Fruit fly (Drosophila melanogaster) whole organism, embryonic: ENCODE data around the gene CG13605.

Experiments used
- Atf3 ChIP-seq: fragments of 200-800 bp; sonication (Bioruptor generic); optimal IDR thresholded peaks from 3 replicates; lab custom pipeline; 2016; ENCODE audit warnings: missing biosample characterization, missing genetic modification characterization
- CG10366 ChIP-seq: fragments of 200-800 bp; sonication (Bioruptor generic); IDR thresholded peaks from 2 replicates; pipeline ENCODE4 v1.3.6; 2022; ENCODE audit warnings: missing biosample characterization, missing genetic modification characterization
- CG10959 ChIP-seq: fragments of 200-800 bp; sonication (Bioruptor generic); IDR thresholded peaks from 2 replicates; pipeline ENCODE4 v1.3.6; 2022; ENCODE audit warnings: missing biosample characterization, missing genetic modification characterization
- CG11085 ChIP-seq: fragments of 200-800 bp; sonication (Bioruptor generic); IDR thresholded peaks from 2 replicates; pipeline ENCODE4 v1.3.6; 2022; ENCODE audit warnings: missing biosample characterization, missing genetic modification characterization
- CG11093 ChIP-seq: fragments of 200-800 bp; sonication (Bioruptor generic); IDR thresholded peaks from 3 replicates; pipeline ENCODE4 v1.3.6; 2022; ENCODE audit warnings: missing biosample characterization, missing genetic modification characterization
- CG11456 ChIP-seq: fragments of 200-800 bp; sonication (Bioruptor generic); IDR thresholded peaks from 3 replicates; pipeline ENCODE4 v1.3.6; 2022; ENCODE audit warnings: missing biosample characterization, missing genetic modification characterization
- CG12155 ChIP-seq: fragments of 200-800 bp; sonication (Bioruptor generic); optimal IDR thresholded peaks from 3 replicates; lab custom pipeline; 2016; ENCODE audit warnings: missing biosample characterization, missing genetic modification characterization
- CG12942 ChIP-seq: fragments of 200-800 bp; sonication (Bioruptor generic); optimal IDR thresholded peaks from 3 replicates; lab custom pipeline; 2016; ENCODE audit warnings: missing biosample characterization, missing genetic modification characterization
- CG13424 ChIP-seq: fragments of 200-800 bp; sonication (Bioruptor generic); optimal IDR thresholded peaks from 2 replicates; lab custom pipeline; 2019; ENCODE audit warnings: missing biosample characterization, mild to moderate bottlenecking, missing genetic modification characterization, moderate library complexity
- CG15601 ChIP-seq: fragments of 200-800 bp; sonication (Bioruptor generic); optimal IDR thresholded peaks from 3 replicates; lab custom pipeline; 2019; ENCODE audit warnings: missing biosample characterization, mild to moderate bottlenecking, missing genetic modification characterization, moderate library complexity
- CG18011 ChIP-seq: fragments of 200-800 bp; sonication (Bioruptor generic); optimal IDR thresholded peaks from 2 replicates; lab custom pipeline; 2017; ENCODE audit warnings: missing biosample characterization, missing genetic modification characterization, mild to moderate bottlenecking, moderate library complexity, missing genotype
- CG18619 ChIP-seq: fragments of 200-800 bp; sonication (Bioruptor generic); optimal IDR thresholded peaks from 3 replicates; lab custom pipeline; 2017; ENCODE audit warnings: missing biosample characterization, mild to moderate bottlenecking, missing genetic modification characterization
- CG2120 ChIP-seq: fragments of 200-800 bp; sonication (Bioruptor generic); optimal IDR thresholded peaks from 3 replicates; lab custom pipeline; 2016; ENCODE audit warnings: missing biosample characterization, missing genetic modification characterization
- CG2712 ChIP-seq: fragments of 200-800 bp; optimal IDR thresholded peaks from 3 replicates; lab custom pipeline; 2019; ENCODE audit warnings: missing biosample characterization, mild to moderate bottlenecking, missing genetic modification characterization, moderate library complexity
- CG32772 ChIP-seq: fragments of 200-800 bp; sonication (Bioruptor generic); IDR thresholded peaks from 2 replicates; pipeline ENCODE4 v1.3.6; 2022; ENCODE audit warnings: missing biosample characterization, missing genetic modification characterization
- CG34376 ChIP-seq: fragments of 200-800 bp; sonication (Bioruptor generic); optimal IDR thresholded peaks from 2 replicates; lab custom pipeline; 2018; ENCODE audit warnings: missing biosample characterization, mild to moderate bottlenecking, missing genetic modification characterization
- CG4404 ChIP-seq: fragments of 200-800 bp; sonication (Bioruptor generic); IDR thresholded peaks from 2 replicates; pipeline ENCODE4 v1.3.6; 2022; ENCODE audit warnings: missing biosample characterization, missing genetic modification characterization
- CG4820 ChIP-seq: fragments of 200-800 bp; sonication (Bioruptor generic); optimal IDR thresholded peaks from 3 replicates; lab custom pipeline; 2016; ENCODE audit warnings: missing biosample characterization, missing genetic modification characterization
- CG4854 ChIP-seq: fragments of 200-800 bp; sonication (Bioruptor generic); optimal IDR thresholded peaks from 2 replicates; lab custom pipeline; 2016; ENCODE audit warnings: missing biosample characterization, missing genetic modification characterization, inconsistent platforms
- CG6765 ChIP-seq: fragments of 200-800 bp; sonication (Bioruptor generic); optimal IDR thresholded peaks from 3 replicates; lab custom pipeline; 2017; ENCODE audit warnings: missing biosample characterization, mild to moderate bottlenecking, missing genetic modification characterization
- CG6791 ChIP-seq: fragments of 200-800 bp; sonication (Bioruptor generic); IDR thresholded peaks from 3 replicates; pipeline ENCODE4 v1.3.6; 2022; ENCODE audit warnings: missing biosample characterization, missing genetic modification characterization; ENCODE audit not compliant: partially characterized antibody
- CG7963 ChIP-seq: fragments of 200-800 bp; sonication (Bioruptor generic); IDR thresholded peaks from 3 replicates; pipeline ENCODE4 v1.3.6; 2022; ENCODE audit warnings: missing biosample characterization, missing genetic modification characterization; ENCODE audit not compliant: partially characterized antibody
- CG8944 ChIP-seq: fragments of 200-800 bp; sonication (Bioruptor generic); optimal IDR thresholded peaks from 3 replicates; lab custom pipeline; 2016; ENCODE audit warnings: missing biosample characterization, missing genetic modification characterization
- CHES-1-like ChIP-seq: fragments of 200-800 bp; sonication (Bioruptor generic); optimal IDR thresholded peaks from 2 replicates; lab custom pipeline; 2016; ENCODE audit warnings: missing biosample characterization, missing genetic modification characterization
- Camta ChIP-seq: fragments of 200-800 bp; sonication (Bioruptor generic); optimal IDR thresholded peaks from 2 replicates; lab custom pipeline; 2016; ENCODE audit warnings: missing biosample characterization, missing genetic modification characterization
- E2f2 ChIP-seq: fragments of 200-800 bp; sonication (Bioruptor generic); IDR thresholded peaks from 2 replicates; pipeline ENCODE4 v1.3.6; 2022; ENCODE audit warnings: missing biosample characterization, missing genetic modification characterization
- Ets97D ChIP-seq: fragments of 200-800 bp; sonication (Bioruptor generic); optimal IDR thresholded peaks from 3 replicates; lab custom pipeline; 2016; ENCODE audit warnings: missing biosample characterization, missing genetic modification characterization
- Hmr ChIP-seq: fragments of 200-800 bp; sonication (Bioruptor generic); optimal IDR thresholded peaks from 3 replicates; lab custom pipeline; 2017; ENCODE audit warnings: mild to moderate bottlenecking, missing biosample characterization, missing genetic modification reagents, missing genetic modification characterization
- Lhr ChIP-seq: fragments of 200-800 bp; sonication (Bioruptor generic); optimal IDR thresholded peaks from 3 replicates; lab custom pipeline; 2017; ENCODE audit warnings: mild to moderate bottlenecking, missing biosample characterization, missing genetic modification reagents, missing genetic modification characterization
- MBD-R2 ChIP-seq: fragments of 200-800 bp; sonication (Bioruptor generic); IDR thresholded peaks from 2 replicates; pipeline ENCODE4 v1.3.6; 2022; ENCODE audit warnings: missing biosample characterization, missing genetic modification characterization
- Myb ChIP-seq: fragments of 200-800 bp; sonication (Bioruptor generic); optimal IDR thresholded peaks from 2 replicates; lab custom pipeline; 2016; ENCODE audit warnings: missing biosample characterization, missing genetic modification characterization
- NC2α ChIP-seq: fragments of 200-800 bp; sonication (Bioruptor generic); optimal IDR thresholded peaks from 2 replicates; lab custom pipeline; 2016; ENCODE audit warnings: missing biosample characterization, missing genetic modification characterization
- NFAT ChIP-seq: fragments of 200-800 bp; sonication (Bioruptor generic); IDR thresholded peaks from 2 replicates; pipeline ENCODE4 v1.3.6; 2022; ENCODE audit warnings: missing biosample characterization, missing genetic modification characterization
- Rx ChIP-seq: fragments of 200-800 bp; sonication (Bioruptor generic); IDR thresholded peaks from 2 replicates; pipeline ENCODE4 v1.3.6; 2022; ENCODE audit warnings: missing biosample characterization, missing genetic modification characterization
- Usf ChIP-seq: fragments of 200-800 bp; sonication (Bioruptor generic); optimal IDR thresholded peaks from 2 replicates; lab custom pipeline; 2017; ENCODE audit warnings: missing genotype, missing biosample characterization, missing genetic modification characterization
- Vsx1 ChIP-seq: fragments of 200-800 bp; sonication (Bioruptor generic); optimal IDR thresholded peaks from 2 replicates; lab custom pipeline; 2017; ENCODE audit warnings: missing biosample characterization, mild to moderate bottlenecking, missing genetic modification characterization, missing genetic modification reagents
- ap ChIP-seq: fragments of 200-800 bp; sonication (Bioruptor generic); IDR thresholded peaks from 2 replicates; pipeline ENCODE4 v1.3.6; 2022; ENCODE audit warnings: missing biosample characterization, missing genetic modification characterization
- bcd ChIP-seq: fragments of 200-800 bp; sonication (Bioruptor generic); optimal IDR thresholded peaks from 2 replicates; lab custom pipeline; 2017; ENCODE audit warnings: missing biosample characterization, mild to moderate bottlenecking, missing genetic modification characterization
- dm ChIP-seq: fragments of 200-800 bp; sonication (Bioruptor generic); optimal IDR thresholded peaks from 3 replicates; lab custom pipeline; 2016; ENCODE audit warnings: missing biosample characterization, missing genetic modification characterization
- esg ChIP-seq: fragments of 200-800 bp; sonication (Bioruptor generic); conservative IDR thresholded peaks from 2 replicates; pipeline ENCODE4 v1.3.6; 2022; ENCODE audit warnings: missing biosample characterization, missing genetic modification characterization
- fu2 ChIP-seq: fragments of 200-800 bp; sonication (Bioruptor generic); optimal IDR thresholded peaks from 2 replicates; lab custom pipeline; 2016; ENCODE audit warnings: missing biosample characterization, missing genetic modification characterization
- insv ChIP-seq, 2 experiments: fragments of 200-800 bp; sonication (Bioruptor generic); optimal IDR thresholded peaks; 3 replicates each; lab custom pipeline; 2016 to 2018; ENCODE audit warnings: missing biosample characterization in 2 of 2, missing genetic modification characterization in 2 of 2
- inv ChIP-seq: fragments of 200-800 bp; sonication (Bioruptor generic); IDR thresholded peaks from 2 replicates; pipeline ENCODE4 v1.3.6; 2022; ENCODE audit warnings: missing biosample characterization, missing genetic modification characterization; ENCODE audit not compliant: partially characterized antibody
- jing ChIP-seq: fragments of 200-800 bp; sonication (Bioruptor generic); optimal IDR thresholded peaks from 2 replicates; lab custom pipeline; 2018; ENCODE audit warnings: missing biosample characterization, mild to moderate bottlenecking, missing genetic modification characterization
- lola ChIP-seq, 3 experiments: fragments of >200 bp in 2 of 3; fragments of 200-800 bp in 1 of 3; sonication (Bioruptor generic) in 1 of 3; optimal IDR thresholded peaks; 2 replicates each; lab custom pipeline; 2017 to 2019; ENCODE audit warnings: missing biosample characterization in 3 of 3, missing genetic modification characterization in 3 of 3, mild to moderate bottlenecking in 1 of 3, moderate library complexity in 1 of 3
- maf-S ChIP-seq: fragments of 200-800 bp; sonication (Bioruptor generic); optimal IDR thresholded peaks from 2 replicates; lab custom pipeline; 2016; ENCODE audit warnings: missing biosample characterization, missing genetic modification characterization
- sens ChIP-seq: fragments of 200-800 bp; sonication (Bioruptor generic); peaks from one replicate; lab custom pipeline; 2016; ENCODE audit warnings: missing biosample characterization, missing genetic modification characterization
- tna ChIP-seq: fragments of 200-800 bp; sonication (Bioruptor generic); IDR thresholded peaks from 2 replicates; pipeline ENCODE4 v1.3.6; 2022; ENCODE audit warnings: missing biosample characterization, missing genetic modification characterization; ENCODE audit not compliant: partially characterized antibody
- trh ChIP-seq: fragments of 200-800 bp; sonication (Bioruptor generic); optimal IDR thresholded peaks from 2 replicates; lab custom pipeline; 2016; ENCODE audit warnings: missing biosample characterization, missing genetic modification characterization

CG13605 gene

DNA sequence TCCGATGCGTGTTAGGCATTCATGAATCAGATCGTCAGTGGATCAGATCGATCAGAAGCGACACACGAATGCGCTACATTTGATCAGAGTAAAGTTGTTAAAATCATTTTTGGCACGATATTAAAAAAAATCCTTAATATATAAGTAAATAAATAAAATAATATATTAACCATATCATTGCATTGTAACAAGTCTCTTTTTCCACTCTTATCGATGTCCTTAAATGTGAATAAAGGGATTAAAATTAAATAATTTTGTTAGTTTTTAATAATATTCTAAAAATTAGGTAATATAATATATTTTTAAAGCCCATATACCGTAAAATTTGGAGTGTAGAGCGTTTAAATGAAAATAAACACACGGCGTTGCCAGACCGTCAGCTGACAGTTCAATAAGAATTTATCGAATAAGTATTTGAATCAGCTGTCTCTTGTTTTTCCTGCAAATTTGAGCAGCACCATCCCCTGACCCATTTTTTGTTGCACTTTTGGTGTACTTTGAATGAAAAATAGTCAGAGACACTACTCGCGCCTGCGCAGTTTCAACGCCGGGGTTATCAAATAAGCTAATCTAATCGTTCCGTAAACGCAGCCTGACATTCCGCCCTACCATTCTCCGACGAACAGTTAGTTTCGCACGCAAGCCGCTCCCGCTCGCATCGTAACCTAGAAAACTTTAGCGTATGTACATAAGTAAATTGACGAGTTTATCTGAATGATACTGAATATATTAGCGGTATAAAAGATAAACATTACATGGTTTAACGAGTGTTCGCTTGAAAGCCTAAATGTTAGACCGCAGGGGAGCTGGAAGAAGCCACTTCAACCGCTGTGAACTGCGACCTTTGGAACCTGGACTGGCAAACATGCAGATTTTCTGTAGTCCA, 40.0 kb upstream of the CG13605 start, which contains the start of the genes p38a and CG6178 (continued):
- TF ChIP-seq Atf3 (peak; percentile 26), maf-S (GFP tag; lab: Kevin White, UChicago) (peak; percentile 1), Myb (GFP tag; lab: Kevin White, UChicago) (peak; percentile 33), inv (GFP tag; lab: Robert Waterston, UW) (no peak), CG11093 (GFP tag; lab: Robert Waterston, UW) (peak; percentile 94), esg (GFP tag; lab: Robert Waterston, UW) (peak; percentile 97), CG2712 (tag; lab: Kevin White, UChicago) (peak; percentile 99), CG7963 (GFP tag; lab: Robert Waterston, UW) (no peak), CG10366 (GFP tag; lab: Robert Waterston, UW) (peak; percentile 96), CG32772 (GFP tag; lab: Robert Waterston, UW) (peak; percentile 97), CG4854 (peak; percentile 69), jing (GFP tag; lab: Kevin White, UChicago) (peak; percentile 82), fu2 (peak; percentile 62), CG11085 (peak; percentile 97), CG12942 (GFP tag; lab: Kevin White, UChicago) (peak; percentile 95), bcd (GFP tag; lab: Kevin White, UChicago) (peak; percentile 98), Ets97D (GFP tag; lab: Kevin White, UChicago) (peak; percentile 50), E2f2 (peak; percentile 82), Lhr (GFP tag; lab: Kevin White, UChicago) (peak; percentile 46), NC2α (GFP tag; lab: Kevin White, UChicago) (no peak), CG4404 (GFP tag; lab: Robert Waterston, UW) (peak; percentile 88), Rx (GFP tag; lab: Robert Waterston, UW) (peak; percentile 88), Camta (GFP tag; lab: Kevin White, UChicago) (peak; percentile 33), tna (GFP tag; lab: Robert Waterston, UW) (no peak), CG13424 (tag; lab: Kevin White, UChicago) (peak; percentile 99), Usf (peak; percentile 97), CHES-1-like (GFP tag; lab: Kevin White, UChicago) (peak; percentile 15), CG8944 (GFP tag; lab: Kevin White, UChicago) (peak; percentile 36), ap (GFP tag; lab: Robert Waterston, UW) (peak; percentile 95), insv (GFP tag; optimal IDR thresholded peaks at IDR 0.05; lab: Kevin White, UChicago) (peak in 1 of 2 experiments; percentile 72), Vsx1 (peak; percentile 89), CG4820 (peak; percentile 91), lola (GFP tag; optimal IDR thresholded peaks at IDR 0.05; lab: Kevin White, UChicago) (peak in 1 of 3 experiments; percentile 94), dm (GFP tag; lab: Kevin White, UChicago) (no peak), MBD-R2 (GFP tag; lab: Robert Waterston, UW) (peak; percentile 81), CG18619 (GFP tag; lab: Kevin White, UChicago) (peak; percentile 97), CG11456 (GFP tag; lab: Robert Waterston, UW) (peak; percentile 96), sens (peak; percentile 82), CG2120 (GFP tag; lab: Kevin White, UChicago) (peak; percentile 90), CG18011 (GFP tag; lab: Kevin White, UChicago) (peak; percentile 78), Hmr (GFP tag; lab: Kevin White, UChicago) (peak; percentile 98), CG6765 (GFP tag; lab: Kevin White, UChicago) (peak; percentile 95), CG6791 (0 out of 3 replicates have a peak, but pooled peaks have one; percentile 51), CG34376 (GFP tag; lab: Kevin White, UChicago) (peak; percentile 68), CG15601 (tag; lab: Kevin White, UChicago) (peak; percentile 95), NFAT (GFP tag; lab: Robert Waterston, UW) (peak; percentile 95), CG10959 (GFP tag; lab: Robert Waterston, UW) (peak; percentile 74), trh (peak; percentile 84), CG12155 (GFP tag; lab: Kevin White, UChicago) (peak; percentile 91)
